Fruit fly (Drosophila melanogaster) whole organism, adult: ENCODE data around the gene CG13998.
A peak's percentile ranks its signal among the peaks of the same experiment; 100 is the strongest.

Experiments
- CG11617 ChIP-seq: fragments of 200-800 bp; sonication (Bioruptor generic); optimal IDR thresholded peaks from 2 replicates; lab custom pipeline; 2017; ENCODE audit warnings: mild to moderate bottlenecking, missing biosample characterization, missing genetic modification reagents, missing genetic modification characterization
- CG12768 ChIP-seq: fragments of 200-800 bp; sonication (Bioruptor generic); optimal IDR thresholded peaks from 2 replicates; lab custom pipeline; 2017; ENCODE audit warnings: missing biosample characterization, missing genetic modification characterization, mild to moderate bottlenecking, moderate library complexity, missing genetic modification reagents
- CG14711 ChIP-seq: fragments of 200-800 bp; sonication (Bioruptor generic); optimal IDR thresholded peaks from 2 replicates; lab custom pipeline; 2018; ENCODE audit warnings: missing biosample characterization, mild to moderate bottlenecking, missing genetic modification characterization, moderate library complexity
- CG1620 ChIP-seq: fragments of 200-800 bp; sonication (Bioruptor generic); optimal IDR thresholded peaks from 2 replicates; lab custom pipeline; 2016; ENCODE audit warnings: missing biosample characterization, missing genetic modification characterization
- CG33017 ChIP-seq: fragments of 200-800 bp; sonication (Bioruptor generic); optimal IDR thresholded peaks from 2 replicates; lab custom pipeline; 2018; ENCODE audit warnings: missing biosample characterization, mild to moderate bottlenecking, missing genetic modification characterization, moderate library complexity
- CG5204 ChIP-seq: fragments of 200-800 bp; sonication (Bioruptor generic); optimal IDR thresholded peaks from 2 replicates; lab custom pipeline; 2016; ENCODE audit warnings: missing biosample characterization, missing genetic modification characterization
- CG7045 ChIP-seq: fragments of 200-800 bp; sonication (Bioruptor generic); optimal IDR thresholded peaks from 2 replicates; lab custom pipeline; 2017; ENCODE audit warnings: missing biosample characterization, mild to moderate bottlenecking, missing genetic modification characterization
- CG7101 ChIP-seq: fragments of 200-800 bp; sonication (Bioruptor generic); optimal IDR thresholded peaks from 2 replicates; lab custom pipeline; 2018; ENCODE audit warnings: missing biosample characterization, mild to moderate bottlenecking, missing genetic modification characterization, moderate library complexity
- Clk ChIP-seq: fragments of 200-800 bp; sonication (Bioruptor generic); optimal IDR thresholded peaks from 2 replicates; lab custom pipeline; 2017; ENCODE audit warnings: missing biosample characterization, missing genetic modification characterization
- Crg-1 ChIP-seq: fragments of 200-800 bp; sonication (Bioruptor generic); optimal IDR thresholded peaks from 2 replicates; lab custom pipeline; 2016; ENCODE audit warnings: missing biosample characterization, missing genetic modification characterization
- Hr96 ChIP-seq: fragments of 200-800 bp; sonication (Bioruptor generic); optimal IDR thresholded peaks from 2 replicates; lab custom pipeline; 2016; ENCODE audit warnings: missing biosample characterization, missing genetic modification characterization
- Mnt ChIP-seq: fragments of 200-800 bp; sonication (Bioruptor generic); optimal IDR thresholded peaks from 2 replicates; lab custom pipeline; 2016; ENCODE audit warnings: missing biosample characterization, mild to moderate bottlenecking, missing genetic modification characterization
- bab1 ChIP-seq: fragments of 200-800 bp; sonication (Bioruptor generic); optimal IDR thresholded peaks from 3 replicates; lab custom pipeline; 2019; ENCODE audit warnings: missing biosample characterization, mild to moderate bottlenecking, missing genetic modification characterization, moderate library complexity
- cic ChIP-seq: fragments of 200-800 bp; sonication (Bioruptor generic); optimal IDR thresholded peaks from 2 replicates; lab custom pipeline; 2017; ENCODE audit warnings: missing biosample characterization, mild to moderate bottlenecking, missing genetic modification characterization, moderate library complexity
- cnc ChIP-seq, 2 experiments: fragments of >200 bp; optimal IDR thresholded peaks; 2 replicates each; lab custom pipeline; 2017
- kay ChIP-seq: fragments of 200-800 bp; sonication (Bioruptor generic); peaks from one replicate; lab custom pipeline; 2016; ENCODE audit warnings: missing biosample characterization, missing genetic modification characterization, borderline replicate concordance
- ovo ChIP-seq: fragments of 200-800 bp; sonication (Bioruptor generic); optimal IDR thresholded peaks from 2 replicates; lab custom pipeline; 2016; ENCODE audit warnings: missing biosample characterization, missing genetic modification characterization
- pad ChIP-seq: fragments of 200-800 bp; sonication (Bioruptor generic); optimal IDR thresholded peaks from 3 replicates; lab custom pipeline; 2017; ENCODE audit warnings: missing biosample characterization, missing genetic modification characterization, mild to moderate bottlenecking, moderate library complexity, missing genetic modification reagents
- tj ChIP-seq: fragments of 200-800 bp; sonication (Bioruptor generic); optimal IDR thresholded peaks from 3 replicates; lab custom pipeline; 2017; ENCODE audit warnings: missing biosample characterization, mild to moderate bottlenecking, missing genetic modification characterization, moderate library complexity
- toe ChIP-seq: fragments of 200-800 bp; sonication (Bioruptor generic); optimal IDR thresholded peaks from 2 replicates; lab custom pipeline; 2016; ENCODE audit warnings: missing biosample characterization, missing genetic modification characterization

Gene CG13998

dm6 chr2L:5981433-5982333, 25.1 kb upstream of the CG13998 start, which contains the start of gene eIF4A:
Gene eIF4A (plus strand): TSS chr2L:5981764.
- TF ChIP-seq CG33017 (tag; lab: Kevin White, UChicago) (peak; percentile 2), CG7101 (tag; lab: Kevin White, UChicago) (peak; percentile 34), Mnt (GFP tag; lab: Kevin White, UChicago) (peak; percentile 97), Clk (GFP tag; lab: Kevin White, UChicago) (no peak), CG7045 (GFP tag; lab: Kevin White, UChicago) (no peak), cnc (optimal IDR thresholded peaks at IDR 0.05; lab: Kevin White, UChicago) (no peak), Hr96 (peak; percentile 20), kay (peak; percentile 43), CG1620 (GFP tag; lab: Kevin White, UChicago) (no peak), CG12768 (peak; percentile 95), ovo (GFP tag; lab: Kevin White, UChicago) (peak; percentile 18), CG11617 (no peak), bab1 (GFP tag; lab: Kevin White, UChicago) (peak; percentile 27)

dm6 chr2L:5980862-5981432, 24.3 kb upstream of the CG13998 start, which contains the start of gene chic:
Gene chic (minus strand): TSS chr2L:5981018.
- TF ChIP-seq tj (GFP tag; lab: Kevin White, UChicago) (no peak), CG11617 (no peak), ovo (GFP tag; lab: Kevin White, UChicago) (no peak), CG12768 (peak; percentile 3), kay (no peak), Hr96 (peak; percentile 68), Crg-1 (no peak), CG33017 (tag; lab: Kevin White, UChicago) (no peak), bab1 (GFP tag; lab: Kevin White, UChicago) (peak; percentile 68), CG1620 (GFP tag; lab: Kevin White, UChicago) (peak; percentile 72), CG7101 (tag; lab: Kevin White, UChicago) (no peak), CG7045 (GFP tag; lab: Kevin White, UChicago) (peak; percentile 35), Mnt (GFP tag; lab: Kevin White, UChicago) (peak; percentile 69), cic (GFP tag; lab: Kevin White, UChicago) (no peak), CG14711 (no peak), CG5204 (GFP tag; lab: Kevin White, UChicago) (peak; percentile 70), cnc (optimal IDR thresholded peaks at IDR 0.05; lab: Kevin White, UChicago) (no peak), toe (GFP tag; lab: Kevin White, UChicago) (peak; percentile 76), Clk (GFP tag; lab: Kevin White, UChicago) (no peak), pad (GFP tag; lab: Kevin White, UChicago) (no peak)

dm6 chr2L:5979957-5980861, 23.6 kb upstream of the CG13998 start:
- TF ChIP-seq CG7101 (tag; lab: Kevin White, UChicago) (peak; percentile 40), kay (peak; percentile 100), CG11617 (no peak), Mnt (GFP tag; lab: Kevin White, UChicago) (peak; percentile 68), ovo (GFP tag; lab: Kevin White, UChicago) (peak; percentile 88), cic (GFP tag; lab: Kevin White, UChicago) (peak; percentile 5), cnc (optimal IDR thresholded peaks at IDR 0.05; lab: Kevin White, UChicago) (no peak), tj (GFP tag; lab: Kevin White, UChicago) (peak; percentile 23), Clk (GFP tag; lab: Kevin White, UChicago) (no peak), CG5204 (GFP tag; lab: Kevin White, UChicago) (no peak), pad (GFP tag; lab: Kevin White, UChicago) (peak; percentile 91), CG1620 (GFP tag; lab: Kevin White, UChicago) (no peak), CG12768 (peak; percentile 76), Hr96 (peak; percentile 46), Crg-1 (peak; percentile 8), toe (GFP tag; lab: Kevin White, UChicago) (no peak), CG7045 (GFP tag; lab: Kevin White, UChicago) (no peak), CG14711 (peak; percentile 34), bab1 (GFP tag; lab: Kevin White, UChicago) (peak; percentile 78), CG33017 (tag; lab: Kevin White, UChicago) (peak; percentile 27)

- TF ChIP-seq CG14711, result no peak
- TF ChIP-seq Crg-1, result peak; percentile 17
Observed at dm6 chr2L:5979055-5979399, 22.4 kb upstream of the CG13998 start.

dm6 chr2L:5978333-5979054, 21.9 kb upstream of the CG13998 start:
- no peak for TF ChIP-seq CG11617
- no peak for TF ChIP-seq CG7045 (GFP tag; lab: Kevin White, UChicago)
- TF ChIP-seq CG14711, result no peak
- TF ChIP-seq CG33017 (tag; lab: Kevin White, UChicago), result no peak
- TF ChIP-seq bab1 (GFP tag; lab: Kevin White, UChicago), result no peak
- no peak for TF ChIP-seq cnc (optimal IDR thresholded peaks at IDR 0.05; lab: Kevin White, UChicago)
- no peak for TF ChIP-seq tj (GFP tag; lab: Kevin White, UChicago)
- peak; percentile 30 for TF ChIP-seq pad (GFP tag; lab: Kevin White, UChicago)
- TF ChIP-seq Mnt (GFP tag; lab: Kevin White, UChicago), result peak; percentile 58
- TF ChIP-seq CG7101 (tag; lab: Kevin White, UChicago), result no peak
- TF ChIP-seq toe (GFP tag; lab: Kevin White, UChicago), result no peak
- TF ChIP-seq CG12768, result peak; percentile 70
- peak; percentile 34 for TF ChIP-seq Crg-1
- TF ChIP-seq cic (GFP tag; lab: Kevin White, UChicago), result peak; percentile 40
